Worm (Caenorhabditis elegans): Measurements from ENCODE around the gene srw-2.

srw-2 gene

DNA sequence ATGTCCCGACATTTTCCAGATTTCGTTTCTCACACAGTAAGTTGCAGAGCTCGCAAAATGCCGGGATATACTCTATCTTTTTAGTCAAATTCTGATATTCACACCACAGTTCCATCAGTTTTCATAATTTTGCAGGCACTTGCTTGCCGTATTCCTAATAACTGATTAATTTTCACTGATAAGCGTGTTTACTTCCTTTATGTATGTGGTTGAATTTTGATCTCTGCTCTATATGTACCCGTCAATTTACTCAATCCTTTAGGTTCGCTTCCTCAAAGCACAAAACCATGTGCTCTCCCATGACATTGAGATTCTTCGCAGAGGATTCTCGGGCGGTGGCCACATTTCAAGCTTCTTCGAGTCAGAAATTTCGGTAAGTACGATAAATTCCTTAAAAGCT is 50.9 kb downstream of the srw-2 start:
- TF ChIP-seq aly-1 (tag; optimal IDR thresholded peaks at IDR 0.05) (no peak), ets-7 (tag; optimal IDR thresholded peaks at IDR 0.05) (no peak), B0310.2 (tag; optimal IDR thresholded peaks at IDR 0.05) (no peak), ceh-36 (tag; optimal IDR thresholded peaks at IDR 0.05) (no peak), sea-1 (GFP tag; conservative IDR thresholded peaks at IDR 0.05) (no peak), pes-1 (GFP tag; IDR thresholded peaks at IDR 0.05) (no peak), hmg-4 (GFP tag; optimal IDR thresholded peaks at IDR 0.05) (no peak), hmbx-1 (tag; optimal IDR thresholded peaks at IDR 0.05) (no peak), flt-1 (GFP tag; IDR thresholded peaks at IDR 0.05) (no peak), hnd-1 (tag; optimal IDR thresholded peaks at IDR 0.05) (no peak), scrt-1 (GFP tag; IDR thresholded peaks at IDR 0.05) (no peak), F13C5.2 (tag; optimal IDR thresholded peaks at IDR 0.05) (no peak), tra-4 (tag; optimal IDR thresholded peaks at IDR 0.05) (no peak)

Data from whole organism, early embryonic.